Fruit fly (Drosophila melanogaster) whole organism: ENCODE measurements around the gene dgt4.

Experiments used
- EcR ChIP-seq, 2 experiments: fragments of >200 bp; optimal IDR thresholded peaks; 2 replicates each; lab custom pipeline; 2017; ENCODE audit warnings: missing biosample characterization in 2 of 2, missing genetic modification characterization in 2 of 2, missing genetic modification reagents in 2 of 2
- usp ChIP-seq: fragments of >200 bp; optimal IDR thresholded peaks from 2 replicates; lab custom pipeline; 2017; ENCODE audit warnings: missing biosample characterization, missing genetic modification characterization, mixed read lengths

DNA sequence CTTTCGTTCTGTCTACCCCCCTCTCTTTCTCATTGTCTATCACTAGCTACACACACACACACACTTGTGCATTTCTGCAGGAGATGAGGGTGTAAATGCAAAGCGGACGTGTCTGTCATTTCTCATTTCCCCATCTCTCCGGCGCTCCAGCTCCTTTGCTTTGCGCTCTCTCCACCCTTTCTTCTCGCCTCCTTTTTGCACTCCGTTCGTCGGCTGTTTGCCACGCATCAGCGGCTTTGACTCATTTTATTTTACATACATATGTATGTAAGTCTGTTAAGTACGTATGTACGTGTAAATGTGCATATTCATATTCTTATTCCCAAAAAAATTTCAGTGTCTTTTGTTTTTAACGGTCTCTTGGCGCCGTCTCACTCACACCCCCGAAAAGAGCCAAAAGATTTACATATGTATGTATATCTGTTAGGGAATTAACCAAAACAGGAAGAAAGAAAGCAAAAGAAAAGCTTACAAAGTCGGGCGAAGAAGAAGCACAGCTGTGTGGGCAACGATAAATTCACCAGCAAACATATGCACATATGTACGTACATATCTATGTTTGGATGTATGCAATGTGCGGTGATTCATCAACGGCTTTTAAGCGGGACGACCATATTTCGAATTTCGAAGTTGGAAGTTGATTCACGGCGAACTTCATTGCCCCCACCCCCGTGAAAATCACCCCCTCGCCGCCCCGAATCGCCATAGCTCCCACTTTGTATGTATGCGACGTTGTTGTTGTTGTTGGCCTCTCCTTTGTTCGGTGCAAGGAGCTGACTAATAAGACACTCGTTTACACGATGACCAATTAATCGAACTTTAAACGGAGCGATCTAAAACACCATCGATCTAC lies 6.0 kb upstream of the dgt4 start:
- no peak for TF ChIP-seq EcR (GFP tag; optimal IDR thresholded peaks at IDR 0.05; lab: Kevin White, UChicago)
- TF ChIP-seq usp (GFP tag; lab: Kevin White, UChicago): no peak
